Fruit fly (Drosophila melanogaster): ENCODE data around the gene Wdr81.

The Wdr81 gene

DNA sequence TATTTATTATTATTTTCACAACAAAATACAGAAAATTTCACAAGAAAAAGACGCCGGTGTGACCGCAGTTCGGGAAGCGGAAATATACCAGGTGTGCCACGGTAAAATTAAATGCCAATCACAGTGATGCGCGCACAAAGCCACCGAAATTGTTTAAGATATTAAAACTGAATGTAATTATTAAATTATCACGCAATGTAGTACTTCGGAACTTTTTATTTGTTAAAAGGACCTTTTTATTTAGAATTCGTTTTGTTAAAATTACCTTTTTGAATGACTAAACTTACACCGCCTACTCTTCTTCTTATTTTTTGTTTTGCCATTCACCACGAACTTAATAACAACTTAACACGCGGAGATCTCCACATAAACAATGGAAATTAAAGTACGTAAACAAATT, 32.8 kb downstream of the Wdr81 start, which contains the start of the genes CG6686 and CG34163 (continued):
- no peak for TF ChIP-seq eg (GFP tag; IDR thresholded peaks at IDR 0.05)
- TF ChIP-seq CG32006 (GFP tag; optimal IDR thresholded peaks at IDR 0.05): no peak
- TF ChIP-seq Smox (GFP tag; optimal IDR thresholded peaks at IDR 0.05): no peak
- no peak for TF ChIP-seq CG6276 (GFP tag; optimal IDR thresholded peaks at IDR 0.05)
- TF ChIP-seq Ets21C (GFP tag; optimal IDR thresholded peaks at IDR 0.05): peak; percentile 43
- no peak for TF ChIP-seq dac (GFP tag; optimal IDR thresholded peaks at IDR 0.05)
- no peak for TF ChIP-seq CG11294 (GFP tag; IDR thresholded peaks at IDR 0.05)
- TF ChIP-seq esn (GFP tag; optimal IDR thresholded peaks at IDR 0.05): peak; percentile 69
- TF ChIP-seq Ets96B (tag; optimal IDR thresholded peaks at IDR 0.05): no peak

DNA sequence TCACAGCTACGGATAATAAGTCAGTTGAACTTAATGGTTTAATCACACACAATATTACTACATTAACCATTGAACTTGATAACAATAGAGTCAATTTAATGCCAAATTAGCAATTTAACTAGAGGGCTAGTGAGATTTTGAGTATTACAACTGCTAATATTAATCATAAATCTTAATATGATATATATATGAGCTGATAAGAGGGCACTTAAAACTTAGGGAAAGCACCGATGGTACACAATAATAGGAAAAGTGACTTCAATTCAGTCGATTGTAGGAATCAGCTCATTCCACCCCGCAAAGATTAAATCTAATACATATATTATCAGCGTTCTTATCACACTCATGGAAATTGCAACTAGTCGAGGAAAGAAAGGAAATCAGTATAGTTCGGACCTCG, 39.5 kb downstream of the Wdr81 start, which contains the start of gene CG16965:
Gene CG16965, plus strand, starts transcription at position 382 of the 400 bp plus-strand sequence.
- peak; percentile 52 for TF ChIP-seq Eip78C (GFP tag)
- no peak for TF ChIP-seq fkh (GFP tag; optimal IDR thresholded peaks at IDR 0.05)

DNA sequence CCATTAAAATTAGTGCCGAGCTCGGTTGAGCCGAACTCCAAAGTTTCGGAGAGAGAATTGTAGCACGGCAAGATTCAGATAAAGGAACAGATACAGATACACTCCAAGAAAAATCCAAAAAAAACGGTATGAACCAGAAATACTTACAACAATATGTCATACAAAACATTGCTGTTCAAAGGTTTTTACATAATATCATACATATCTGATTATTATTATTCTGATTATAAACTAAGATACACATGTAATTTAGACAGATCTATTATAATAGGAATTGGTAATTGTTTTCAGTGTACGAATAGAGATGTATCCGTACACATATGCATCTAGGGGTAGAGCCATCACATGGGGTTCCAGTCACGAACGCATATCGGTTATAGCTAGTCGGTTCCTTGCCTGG, 40.7 kb downstream of the Wdr81 start:
- TF ChIP-seq CG32006 (GFP tag; optimal IDR thresholded peaks at IDR 0.05) (peak; percentile 20), Lpt (GFP tag; optimal IDR thresholded peaks at IDR 0.05) (no peak), acj6 (GFP tag; optimal IDR thresholded peaks at IDR 0.05) (peak; percentile 0), CG8119 (GFP tag; IDR thresholded peaks at IDR 0.05) (no peak), CG31627 (GFP tag; optimal IDR thresholded peaks at IDR 0.05) (no peak), Ets21C (GFP tag; optimal IDR thresholded peaks at IDR 0.05) (no peak), spab (GFP tag; optimal IDR thresholded peaks at IDR 0.05) (no peak), CG1621 (tag; optimal IDR thresholded peaks at IDR 0.05) (no peak), Eip75B (GFP tag; optimal IDR thresholded peaks at IDR 0.05) (no peak), Eip78C (GFP tag) (no peak), CG6808 (GFP tag; optimal IDR thresholded peaks at IDR 0.05) (no peak), esn (GFP tag; optimal IDR thresholded peaks at IDR 0.05) (no peak)

DNA sequence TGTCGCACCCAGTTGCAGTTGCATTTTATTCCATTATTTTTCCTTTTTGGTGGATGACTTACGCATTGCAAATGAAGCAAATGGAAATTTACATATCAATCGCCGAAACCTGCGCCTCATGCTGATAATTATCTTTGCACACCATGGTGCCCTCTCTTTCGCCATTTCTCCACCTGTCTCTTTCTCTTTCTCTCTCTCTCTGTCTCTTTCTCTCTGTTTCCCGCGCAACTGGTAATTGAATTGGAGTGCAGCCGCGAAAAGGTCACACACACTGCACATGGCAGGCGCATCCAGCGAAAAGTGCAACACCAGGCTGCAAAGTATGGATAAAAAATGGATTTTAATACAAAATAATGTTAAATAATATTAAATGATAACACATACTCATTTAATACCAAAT, 43.0 kb downstream of the Wdr81 start:
- TF ChIP-seq CG6808 (GFP tag; optimal IDR thresholded peaks at IDR 0.05) (no peak), CG8319 (GFP tag; optimal IDR thresholded peaks at IDR 0.05) (no peak), CG8632 (GFP tag; optimal IDR thresholded peaks at IDR 0.05) (no peak), CG1621 (tag; optimal IDR thresholded peaks at IDR 0.05) (no peak), vri (GFP tag; optimal IDR thresholded peaks at IDR 0.05) (no peak), CG11902 (GFP tag; optimal IDR thresholded peaks at IDR 0.05) (no peak), CG16779 (tag; optimal IDR thresholded peaks at IDR 0.05) (no peak), net (GFP tag; optimal IDR thresholded peaks at IDR 0.05) (no peak), dsx (GFP tag; optimal IDR thresholded peaks at IDR 0.05; ENCODE audit: poor library complexity, severe bottlenecking) (no peak), esn (GFP tag; optimal IDR thresholded peaks at IDR 0.05) (no peak), dac (GFP tag; optimal IDR thresholded peaks at IDR 0.05) (no peak), achi (GFP tag; optimal IDR thresholded peaks at IDR 0.05) (no peak), Hr38 (GFP tag; optimal IDR thresholded peaks at IDR 0.05) (no peak), Sox102F (GFP tag; optimal IDR thresholded peaks at IDR 0.05) (no peak)

DNA sequence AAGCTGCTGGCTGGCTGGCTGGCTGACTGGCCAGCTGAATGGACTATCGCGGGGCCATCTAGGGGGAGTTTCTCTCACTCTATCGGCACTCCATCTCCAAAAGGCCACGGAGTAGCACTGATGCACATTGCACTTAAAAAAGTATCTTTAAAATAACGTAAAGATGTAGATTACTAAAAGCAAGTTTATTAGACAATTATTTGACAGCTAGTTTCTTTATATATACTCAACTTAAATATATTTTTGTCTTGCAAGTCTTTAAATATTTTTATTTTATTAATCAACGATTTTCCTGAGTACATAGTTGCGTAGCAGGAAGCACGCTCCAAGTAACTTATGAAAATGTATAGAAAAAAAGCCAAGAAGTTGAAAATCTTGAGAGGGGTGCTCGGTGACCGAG, 43.8 kb downstream of the Wdr81 start:
- TF ChIP-seq Eip78C (GFP tag): peak; percentile 64
- TF ChIP-seq eg (GFP tag; IDR thresholded peaks at IDR 0.05): peak; percentile 52; the same call in 2 of the 3 replicates
- peak; percentile 37; the same call in 1 of the 2 replicates for TF ChIP-seq CG15336 (GFP tag; IDR thresholded peaks at IDR 0.05)
- TF ChIP-seq Eip75B (GFP tag; optimal IDR thresholded peaks at IDR 0.05): no peak
- peak; percentile 2 for TF ChIP-seq CG32006 (GFP tag; optimal IDR thresholded peaks at IDR 0.05)
- TF ChIP-seq lz (GFP tag; optimal IDR thresholded peaks at IDR 0.05): no peak
- TF ChIP-seq CG8319 (GFP tag; optimal IDR thresholded peaks at IDR 0.05): no peak
- peak; percentile 33; the same call in 1 of the 3 replicates for TF ChIP-seq CG8119 (GFP tag; IDR thresholded peaks at IDR 0.05)
